Fruit fly (Drosophila melanogaster) whole organism, embryonic: ENCODE measurements around the gene eIF4E5.
A peak's percentile ranks its signal among the peaks of the same experiment; 100 is the strongest.

Experiments
- Asciz ChIP-seq: fragments of 200-800 bp; sonication (Bioruptor generic); optimal IDR thresholded peaks from 2 replicates; lab custom pipeline; 2017; ENCODE audit warnings: missing biosample characterization, mild to moderate bottlenecking, missing genetic modification characterization, missing genetic modification reagents
- CG11247 ChIP-seq: fragments of 200-800 bp; sonication (Bioruptor generic); IDR thresholded peaks from 2 replicates; pipeline ENCODE4 v1.3.6; 2022; ENCODE audit warnings: missing biosample characterization, missing genetic modification characterization
- CG12942 ChIP-seq: fragments of 200-800 bp; sonication (Bioruptor generic); optimal IDR thresholded peaks from 3 replicates; lab custom pipeline; 2016; ENCODE audit warnings: missing biosample characterization, missing genetic modification characterization
- CG13624 ChIP-seq: fragments of 200-800 bp; sonication (Bioruptor generic); optimal IDR thresholded peaks from 2 replicates; lab custom pipeline; 2016; ENCODE audit warnings: missing biosample characterization, missing genetic modification characterization
- CG13894 ChIP-seq: fragments of 200-800 bp; sonication (Bioruptor generic); optimal IDR thresholded peaks from 3 replicates; lab custom pipeline; 2018; ENCODE audit warnings: missing biosample characterization, mild to moderate bottlenecking, missing genetic modification characterization, moderate library complexity
- CG14014 ChIP-seq: fragments of 200-800 bp; sonication (Bioruptor generic); IDR thresholded peaks from 2 replicates; pipeline ENCODE4 v1.3.6; 2022; ENCODE audit warnings: missing biosample characterization, missing genetic modification characterization
- CG15073 ChIP-seq: fragments of 200-800 bp; sonication (Bioruptor generic); optimal IDR thresholded peaks from 2 replicates; lab custom pipeline; 2016; ENCODE audit warnings: missing biosample characterization, missing genetic modification characterization
- CG15269 ChIP-seq: fragments of 200-800 bp; sonication (Bioruptor generic); optimal IDR thresholded peaks from 2 replicates; lab custom pipeline; 2018; ENCODE audit warnings: missing biosample characterization, mild to moderate bottlenecking, missing genetic modification characterization, moderate library complexity
- CG18011 ChIP-seq: fragments of 200-800 bp; sonication (Bioruptor generic); optimal IDR thresholded peaks from 2 replicates; lab custom pipeline; 2017; ENCODE audit warnings: missing biosample characterization, missing genetic modification characterization, mild to moderate bottlenecking, moderate library complexity, missing genotype
- CG1832 ChIP-seq: fragments of 200-800 bp; sonication (Bioruptor generic); optimal IDR thresholded peaks from 2 replicates; lab custom pipeline; 2017; ENCODE audit warnings: missing biosample characterization, mild to moderate bottlenecking, missing genetic modification characterization, inconsistent platforms
- CG18619 ChIP-seq: fragments of 200-800 bp; sonication (Bioruptor generic); optimal IDR thresholded peaks from 3 replicates; lab custom pipeline; 2017; ENCODE audit warnings: missing biosample characterization, mild to moderate bottlenecking, missing genetic modification characterization
- CG2120 ChIP-seq: fragments of 200-800 bp; sonication (Bioruptor generic); optimal IDR thresholded peaks from 3 replicates; lab custom pipeline; 2016; ENCODE audit warnings: missing biosample characterization, missing genetic modification characterization
- CG33557 ChIP-seq: fragments of 200-800 bp; sonication (Bioruptor generic); optimal IDR thresholded peaks from 2 replicates; lab custom pipeline; 2019; ENCODE audit warnings: missing biosample characterization, mild to moderate bottlenecking, missing genetic modification characterization, moderate library complexity
- CG34422 ChIP-seq: fragments of 200-800 bp; sonication (Bioruptor generic); IDR thresholded peaks from 3 replicates; pipeline ENCODE4 v1.3.6; 2022; ENCODE audit warnings: missing biosample characterization, missing genetic modification characterization
- CG3726 ChIP-seq: fragments of 200-800 bp; sonication (Bioruptor generic); IDR thresholded peaks from 3 replicates; pipeline ENCODE4, ENCODE4 v1.3.6; 2022; ENCODE audit warnings: missing biosample characterization, missing genetic modification characterization
- CG4282 ChIP-seq: fragments of 200-800 bp; sonication (Bioruptor generic); optimal IDR thresholded peaks from 2 replicates; lab custom pipeline; 2016; ENCODE audit warnings: missing biosample characterization, missing genetic modification characterization
- CG4730 ChIP-seq: fragments of 200-800 bp; sonication (Bioruptor generic); IDR thresholded peaks from 2 replicates; pipeline ENCODE4 v1.3.6; 2022; ENCODE audit warnings: missing biosample characterization, missing genetic modification characterization
- CG5180 ChIP-seq: fragments of 200-800 bp; sonication (Bioruptor generic); optimal IDR thresholded peaks from 3 replicates; lab custom pipeline; 2017; ENCODE audit warnings: missing biosample characterization, missing genetic modification characterization, mild to moderate bottlenecking, moderate library complexity, missing genetic modification reagents
- CG7745 ChIP-seq: fragments of 200-800 bp; sonication (Bioruptor generic); optimal IDR thresholded peaks from 2 replicates; lab custom pipeline; 2018; ENCODE audit warnings: missing biosample characterization, mild to moderate bottlenecking, missing genetic modification characterization, moderate library complexity
- CG8478 ChIP-seq: fragments of >200 bp; optimal IDR thresholded peaks from 2 replicates; lab custom pipeline; 2018
- D19B ChIP-seq: fragments of 200-800 bp; sonication (Bioruptor generic); optimal IDR thresholded peaks from 2 replicates; lab custom pipeline; 2017; ENCODE audit warnings: missing biosample characterization, mild to moderate bottlenecking, missing genetic modification characterization
- Dp ChIP-seq: fragments of 200-800 bp; sonication (Bioruptor generic); optimal IDR thresholded peaks from 2 replicates; lab custom pipeline; 2018; ENCODE audit warnings: missing biosample characterization, mild to moderate bottlenecking, missing genetic modification characterization, moderate library complexity
- Drgx ChIP-seq: fragments of 200-800 bp; sonication (Bioruptor generic); IDR thresholded peaks from 2 replicates; pipeline ENCODE4 v1.3.6; 2022; ENCODE audit warnings: missing biosample characterization, missing genetic modification characterization
- Hmx ChIP-seq: fragments of 200-800 bp; sonication (Bioruptor generic); optimal IDR thresholded peaks from 2 replicates; lab custom pipeline; 2016; ENCODE audit warnings: missing biosample characterization, missing genetic modification characterization
- Hr3 ChIP-seq: fragments of 200-800 bp; sonication (Bioruptor generic); optimal IDR thresholded peaks from 3 replicates; lab custom pipeline; 2016; ENCODE audit warnings: missing biosample characterization, missing genetic modification characterization
- Hr78 ChIP-seq, 2 experiments: fragments of 200-800 bp in 1 of 2; fragments of >200 bp in 1 of 2; sonication (Bioruptor generic) in 1 of 2; optimal IDR thresholded peaks; 2 replicates each; lab custom pipeline; 2017 to 2019; ENCODE audit warnings: missing biosample characterization in 2 of 2, missing genetic modification characterization in 2 of 2, mild to moderate bottlenecking in 1 of 2, moderate library complexity in 1 of 2
- MBD-R2 ChIP-seq: fragments of 200-800 bp; sonication (Bioruptor generic); IDR thresholded peaks from 2 replicates; pipeline ENCODE4 v1.3.6; 2022; ENCODE audit warnings: missing biosample characterization, missing genetic modification characterization
- Med ChIP-seq: fragments of 200-800 bp; sonication (Bioruptor generic); peaks from one replicate; lab custom pipeline; 2016; ENCODE audit warnings: missing biosample characterization, missing genetic modification characterization, mild to moderate bottlenecking, inconsistent platforms, moderate library complexity
- NC2α ChIP-seq: fragments of 200-800 bp; sonication (Bioruptor generic); optimal IDR thresholded peaks from 2 replicates; lab custom pipeline; 2016; ENCODE audit warnings: missing biosample characterization, missing genetic modification characterization
- Rfx ChIP-seq: fragments of 200-800 bp; sonication (Bioruptor generic); IDR thresholded peaks from 2 replicates; pipeline ENCODE4 v1.3.6; 2022; ENCODE audit warnings: missing biosample characterization, missing genetic modification characterization
- abd-A ChIP-seq: fragments of 200-800 bp; sonication (Bioruptor generic); optimal IDR thresholded peaks from 3 replicates; lab custom pipeline; 2019; ENCODE audit warnings: missing biosample characterization, mild to moderate bottlenecking, missing genetic modification characterization, moderate library complexity
- dati ChIP-seq: fragments of 200-800 bp; sonication (Bioruptor generic); IDR thresholded peaks from 2 replicates; pipeline ENCODE4 v1.3.6; 2022; ENCODE audit warnings: missing biosample characterization, missing genetic modification characterization
- fu2 ChIP-seq: fragments of 200-800 bp; sonication (Bioruptor generic); optimal IDR thresholded peaks from 2 replicates; lab custom pipeline; 2016; ENCODE audit warnings: missing biosample characterization, missing genetic modification characterization
- gsb ChIP-seq: fragments of 200-800 bp; sonication (Bioruptor generic); IDR thresholded peaks from 2 replicates; pipeline ENCODE4 v1.3.6; 2022; ENCODE audit warnings: missing biosample characterization, missing genetic modification characterization
- ind ChIP-seq: fragments of 200-800 bp; sonication (Bioruptor generic); optimal IDR thresholded peaks from 3 replicates; lab custom pipeline; 2016; ENCODE audit warnings: missing biosample characterization, missing genetic modification characterization
- lov ChIP-seq, 2 experiments: fragments of 200-800 bp in 1 of 2; fragments of >200 bp in 1 of 2; sonication (Bioruptor generic) in 1 of 2; IDR thresholded peaks in 1 of 2; optimal IDR thresholded peaks in 1 of 2; 2 replicates in 1 of 2; 3 replicates in 1 of 2; pipeline versions ENCODE4 v1.3.6 to Lab custom; 2017 to 2022; ENCODE audit warnings: missing biosample characterization in 1 of 2, missing genetic modification characterization in 1 of 2
- luna ChIP-seq: fragments of 200-800 bp; sonication (Bioruptor generic); optimal IDR thresholded peaks from 2 replicates; lab custom pipeline; 2016; ENCODE audit warnings: missing biosample characterization, missing genetic modification characterization
- nerfin-2 ChIP-seq: fragments of 200-800 bp; sonication (Bioruptor generic); IDR thresholded peaks from 2 replicates; pipeline ENCODE4 v1.3.6; 2022; ENCODE audit warnings: missing biosample characterization, missing genetic modification characterization; ENCODE audit not compliant: partially characterized antibody
- p53 ChIP-seq: fragments of 200-800 bp; sonication (Bioruptor generic); optimal IDR thresholded peaks from 2 replicates; lab custom pipeline; 2016; ENCODE audit warnings: missing biosample characterization, missing genetic modification characterization
- pb ChIP-seq: fragments of 200-800 bp; sonication (Bioruptor generic); optimal IDR thresholded peaks from 3 replicates; lab custom pipeline; 2016; ENCODE audit warnings: missing biosample characterization, missing genetic modification characterization
- peb ChIP-seq: fragments of 200-800 bp; sonication (Bioruptor generic); IDR thresholded peaks from 2 replicates; pipeline ENCODE4 v1.3.6; 2022; ENCODE audit warnings: missing biosample characterization, missing genetic modification characterization
- sd ChIP-seq: fragments of 200-800 bp; sonication (Bioruptor generic); optimal IDR thresholded peaks from 3 replicates; lab custom pipeline; 2018; ENCODE audit warnings: missing biosample characterization, mild to moderate bottlenecking, missing genetic modification characterization, moderate library complexity
- sna ChIP-seq: fragments of 200-800 bp; sonication (Bioruptor generic); IDR thresholded peaks from 2 replicates; pipeline ENCODE4 v1.3.6; 2022; ENCODE audit warnings: missing biosample characterization, missing genetic modification characterization; ENCODE audit not compliant: partially characterized antibody
- sob ChIP-seq: fragments of 200-800 bp; sonication (Bioruptor generic); IDR thresholded peaks from 2 replicates; pipeline ENCODE4 v1.3.6; 2022; ENCODE audit warnings: missing biosample characterization, missing genetic modification characterization
- tx ChIP-seq: fragments of 200-800 bp; sonication (Bioruptor generic); optimal IDR thresholded peaks from 2 replicates; lab custom pipeline; 2016; ENCODE audit warnings: missing biosample characterization, missing genetic modification characterization
- unc-4 ChIP-seq: fragments of 200-800 bp; sonication (Bioruptor generic); IDR thresholded peaks from 2 replicates; pipeline ENCODE4 v1.3.6; 2022; ENCODE audit warnings: missing biosample characterization, missing genetic modification characterization; ENCODE audit not compliant: partially characterized antibody
- vfl ChIP-seq: fragments of 200-800 bp; sonication (Bioruptor generic); optimal IDR thresholded peaks from 2 replicates; lab custom pipeline; 2016; ENCODE audit warnings: missing biosample characterization, missing genetic modification characterization
- wdn ChIP-seq: fragments of 200-800 bp; sonication (Bioruptor generic); IDR thresholded peaks from 2 replicates; pipeline ENCODE4 v1.3.6; 2022; ENCODE audit warnings: missing biosample characterization, missing genetic modification characterization
- zen ChIP-seq: fragments of 200-800 bp; sonication (Bioruptor generic); optimal IDR thresholded peaks from 3 replicates; lab custom pipeline; 2018; ENCODE audit warnings: missing biosample characterization, mild to moderate bottlenecking, missing genetic modification characterization, moderate library complexity

The eIF4E5 gene

DNA sequence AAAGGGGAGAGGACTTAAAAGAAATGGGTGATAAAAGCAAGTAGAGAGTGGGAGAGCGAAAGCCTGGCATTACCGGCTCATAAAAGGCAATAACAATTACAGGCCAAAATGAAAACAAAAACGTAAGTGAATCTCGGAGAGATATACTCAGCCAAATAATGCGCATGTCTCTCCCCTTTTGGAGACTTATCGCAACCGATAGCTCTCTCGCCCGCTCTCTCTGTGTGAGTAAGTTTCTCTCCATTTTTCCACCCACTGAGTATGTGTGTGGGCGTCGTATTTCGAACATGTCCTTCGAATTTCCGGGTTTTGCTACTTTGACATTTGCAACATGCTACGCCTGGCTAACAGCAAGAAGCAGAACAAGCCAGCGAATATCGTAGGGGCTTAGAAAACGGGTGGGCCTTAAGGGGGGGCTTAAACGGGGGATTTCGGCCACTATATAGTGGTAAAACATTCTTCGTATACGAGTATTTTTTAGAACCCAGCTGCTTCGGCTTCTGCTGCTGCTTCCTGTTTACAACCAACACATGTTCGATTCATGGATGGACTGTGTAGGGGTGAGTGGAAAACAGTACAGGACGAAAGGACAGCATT lies 46.9 kb upstream of the eIF4E5 start (continued):
- TF ChIP-seq CG34422 (GFP tag; lab: Robert Waterston, UW) (no peak), sd (tag; lab: Kevin White, UChicago) (peak; percentile 15), CG13894 (tag; lab: Kevin White, UChicago) (peak; percentile 94), CG12942 (GFP tag; lab: Kevin White, UChicago) (no peak), CG11247 (GFP tag; lab: Robert Waterston, UW) (no peak), abd-A (tag; lab: Kevin White, UChicago) (peak; percentile 54), wdn (no peak), CG8478 (lab: Kevin White, UChicago) (no peak), CG4730 (GFP tag; lab: Robert Waterston, UW) (no peak), CG5180 (GFP tag; lab: Kevin White, UChicago) (peak; percentile 96), CG1832 (GFP tag; lab: Kevin White, UChicago) (no peak), Med (peak; percentile 62), fu2 (GFP tag; lab: Kevin White, UChicago) (no peak), Dp (no peak)

- no peak for TF ChIP-seq zen (tag; lab: Kevin White, UChicago)
- no peak for TF ChIP-seq sna (GFP tag; lab: Robert Waterston, UW)
- TF ChIP-seq CG1832 (GFP tag; lab: Kevin White, UChicago): no peak
- TF ChIP-seq NC2α: no peak
- TF ChIP-seq tx (GFP tag; lab: Kevin White, UChicago): no peak
- no peak for TF ChIP-seq gsb (GFP tag; lab: Robert Waterston, UW)
- TF ChIP-seq MBD-R2 (GFP tag; lab: Robert Waterston, UW): no peak
- TF ChIP-seq CG18619: peak; percentile 1
- TF ChIP-seq p53 (GFP tag; lab: Kevin White, UChicago): no peak
- TF ChIP-seq sob: no peak
- TF ChIP-seq dati: no peak
- TF ChIP-seq Rfx (GFP tag; lab: Robert Waterston, UW): no peak
- TF ChIP-seq CG4730 (GFP tag; lab: Robert Waterston, UW): no peak
- TF ChIP-seq lov (optimal IDR thresholded peaks at IDR 0.05; lab: Kevin White, UChicago): no peak
- no peak for TF ChIP-seq lov (GFP tag; IDR thresholded peaks at IDR 0.05; lab: Robert Waterston, UW)
- TF ChIP-seq nerfin-2: no peak
- TF ChIP-seq CG7745 (tag; lab: Kevin White, UChicago): no peak
- no peak for TF ChIP-seq CG18011 (GFP tag; lab: Kevin White, UChicago)
- peak; percentile 4 for TF ChIP-seq CG15269
- TF ChIP-seq luna (GFP tag; lab: Kevin White, UChicago): no peak
- no peak for TF ChIP-seq peb (GFP tag; lab: Robert Waterston, UW)
- TF ChIP-seq Asciz (GFP tag; lab: Kevin White, UChicago): no peak
- TF ChIP-seq Hmx (GFP tag; lab: Kevin White, UChicago): no peak
- TF ChIP-seq Hr3 (GFP tag; lab: Kevin White, UChicago): no peak
- no peak for TF ChIP-seq pb (GFP tag; lab: Kevin White, UChicago)
- 0 out of 2 replicates have a peak, but pooled peaks have one; percentile 38 for TF ChIP-seq CG14014 (GFP tag; lab: Robert Waterston, UW)
- TF ChIP-seq CG13624 (GFP tag; lab: Kevin White, UChicago): peak; percentile 4
- TF ChIP-seq CG3726 (GFP tag; lab: Robert Waterston, UW): no peak
- peak; percentile 75 for TF ChIP-seq Med
- TF ChIP-seq Drgx (GFP tag; lab: Robert Waterston, UW): no peak
- no peak for TF ChIP-seq ind (GFP tag; lab: Kevin White, UChicago)
- no peak for TF ChIP-seq D19B (GFP tag; lab: Kevin White, UChicago)
- no peak for TF ChIP-seq CG33557
- TF ChIP-seq CG2120 (GFP tag; lab: Kevin White, UChicago): peak; percentile 47
- TF ChIP-seq unc-4 (GFP tag; lab: Robert Waterston, UW): no peak
- TF ChIP-seq vfl (GFP tag; lab: Kevin White, UChicago): no peak
- TF ChIP-seq CG15073 (GFP tag; lab: Kevin White, UChicago): no peak
- TF ChIP-seq Hr78 (GFP tag; optimal IDR thresholded peaks at IDR 0.05; lab: Kevin White, UChicago): no peak
- TF ChIP-seq CG4282 (GFP tag; lab: Kevin White, UChicago): no peak
Observed at dm6 chr3L:7848617-7849016, 46.1 kb upstream of the eIF4E5 start.
